Fruit fly (Drosophila melanogaster): ENCODE measurements around the gene Hk.

Hk gene

DNA sequence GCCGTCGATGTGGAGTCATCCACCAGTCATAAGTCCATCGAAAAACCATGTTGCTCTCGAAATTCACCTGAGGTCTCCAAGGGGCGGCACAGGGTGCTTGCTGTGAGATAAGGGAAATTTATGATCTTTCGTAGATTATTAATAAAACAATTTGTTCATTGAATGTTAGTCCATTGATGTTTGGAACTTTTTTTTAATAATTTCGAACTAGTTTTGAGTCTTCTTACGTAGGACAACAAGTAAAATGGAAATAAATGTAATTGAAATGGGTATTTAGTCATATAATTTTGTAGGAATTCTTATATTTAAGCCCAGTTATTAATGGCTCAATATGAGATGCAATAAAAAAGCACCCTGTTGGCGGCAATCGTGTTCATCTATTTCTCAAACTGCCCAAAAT is 30.8 kb downstream of the Hk start (continued):
- TF ChIP-seq Lhr (GFP tag; optimal IDR thresholded peaks at IDR 0.05) = peak; percentile 6
- peak; percentile 60 for TF ChIP-seq CG4707 (GFP tag; optimal IDR thresholded peaks at IDR 0.05)
- 0 out of 2 replicates have a peak, but pooled peaks have one; percentile 10 for TF ChIP-seq Adf1 (GFP tag; IDR thresholded peaks at IDR 0.05)
- peak; percentile 6 for TF ChIP-seq CG34376 (GFP tag; optimal IDR thresholded peaks at IDR 0.05)
- TF ChIP-seq CG12236 (GFP tag; optimal IDR thresholded peaks at IDR 0.05) = peak; percentile 35
- TF ChIP-seq Nf-YC (tag; optimal IDR thresholded peaks at IDR 0.05) = peak; percentile 67
- peak; percentile 73 for TF ChIP-seq fd96Cb (tag; optimal IDR thresholded peaks at IDR 0.05)
- TF ChIP-seq Dbx (GFP tag; IDR thresholded peaks at IDR 0.05) = 0 out of 3 replicates have a peak, but pooled peaks have one; percentile 10
- peak; percentile 40 for TF ChIP-seq Hmr (GFP tag; optimal IDR thresholded peaks at IDR 0.05)
- no peak for TF ChIP-seq ftz-f1 (GFP tag; optimal IDR thresholded peaks at IDR 0.05)
- TF ChIP-seq CG5245 (GFP tag; optimal IDR thresholded peaks at IDR 0.05) = peak; percentile 22
- TF ChIP-seq maf-S (GFP tag; optimal IDR thresholded peaks at IDR 0.05) = peak; percentile 42
- peak; percentile 81; the same call in 2 of the 3 replicates for TF ChIP-seq so (GFP tag; IDR thresholded peaks at IDR 0.05)
- no peak for TF ChIP-seq sc (optimal IDR thresholded peaks at IDR 0.05)
- TF ChIP-seq sc (GFP tag; optimal IDR thresholded peaks at IDR 0.05) = peak; percentile 29
- TF ChIP-seq CG11696 (GFP tag; IDR thresholded peaks at IDR 0.05) = no peak
- TF ChIP-seq CG4820 (GFP tag; optimal IDR thresholded peaks at IDR 0.05) = peak; percentile 30
- TF ChIP-seq lab (GFP tag; optimal IDR thresholded peaks at IDR 0.05) = peak; percentile 40
- no peak for TF ChIP-seq pb (GFP tag; optimal IDR thresholded peaks at IDR 0.05)
- peak; percentile 52; the same call in 2 of the 3 replicates for TF ChIP-seq CG2889 (GFP tag; IDR thresholded peaks at IDR 0.05)
- peak; percentile 68 for TF ChIP-seq CrebB (tag; optimal IDR thresholded peaks at IDR 0.05)
- 0 out of 2 replicates have a peak, but pooled peaks have one; percentile 23 for TF ChIP-seq gsb (GFP tag; IDR thresholded peaks at IDR 0.05)
- peak; percentile 84 for TF ChIP-seq CG10147 (GFP tag; optimal IDR thresholded peaks at IDR 0.05)
- no peak for TF ChIP-seq CG4730 (GFP tag; IDR thresholded peaks at IDR 0.05)
- TF ChIP-seq CG9817 (tag; optimal IDR thresholded peaks at IDR 0.05) = peak; percentile 71
- peak; percentile 50 for TF ChIP-seq trh (GFP tag; optimal IDR thresholded peaks at IDR 0.05)
- no peak for TF ChIP-seq cad (GFP tag; optimal IDR thresholded peaks at IDR 0.05)
- TF ChIP-seq CG5180 (GFP tag; optimal IDR thresholded peaks at IDR 0.05) = peak; percentile 60
- no peak for TF ChIP-seq CG33557 (GFP tag; optimal IDR thresholded peaks at IDR 0.05)
- no peak for TF ChIP-seq CG11456 (GFP tag; IDR thresholded peaks at IDR 0.05)
- peak; percentile 53 for TF ChIP-seq B-H1 (GFP tag; IDR thresholded peaks at IDR 0.05)
- peak; percentile 74 for TF ChIP-seq CG12219 (GFP tag; optimal IDR thresholded peaks at IDR 0.05)
- TF ChIP-seq oc (tag; optimal IDR thresholded peaks at IDR 0.05) = peak; percentile 70
- peak; percentile 83 for TF ChIP-seq CG8388 (GFP tag; optimal IDR thresholded peaks at IDR 0.05)
- no peak for TF ChIP-seq CG8290 (GFP tag; optimal IDR thresholded peaks at IDR 0.05)
- no peak for TF ChIP-seq CG8290 (tag; optimal IDR thresholded peaks at IDR 0.05)
- TF ChIP-seq CG2120 (GFP tag; optimal IDR thresholded peaks at IDR 0.05) = peak; percentile 77
- no peak for TF ChIP-seq da (GFP tag; optimal IDR thresholded peaks at IDR 0.05)
- peak; percentile 63 for TF ChIP-seq CG17385 (GFP tag; optimal IDR thresholded peaks at IDR 0.05)
- no peak for TF ChIP-seq eve (GFP tag; optimal IDR thresholded peaks at IDR 0.05)
- TF ChIP-seq CG17912 (GFP tag; optimal IDR thresholded peaks at IDR 0.05) = no peak
- TF ChIP-seq esg (GFP tag; conservative IDR thresholded peaks at IDR 0.05) = peak; percentile 58
- no peak for TF ChIP-seq Trl (optimal IDR thresholded peaks at IDR 0.05)
- TF ChIP-seq Trl (GFP tag; optimal IDR thresholded peaks at IDR 0.05) = no peak
- peak; percentile 24 for TF ChIP-seq schlank (tag; optimal IDR thresholded peaks at IDR 0.05)
- TF ChIP-seq CG7556 (GFP tag; optimal IDR thresholded peaks at IDR 0.05) = peak; percentile 85
- TF ChIP-seq HLH54F (GFP tag; optimal IDR thresholded peaks at IDR 0.05) = peak; percentile 36
- TF ChIP-seq CG10431 (GFP tag; optimal IDR thresholded peaks at IDR 0.05) = no peak
- TF ChIP-seq ttk (GFP tag; IDR thresholded peaks at IDR 0.05) = peak; percentile 55; the same call in 1 of the 2 replicates
- TF ChIP-seq CTCF (GFP tag; optimal IDR thresholded peaks at IDR 0.05) = peak; percentile 36
- peak; percentile 69 for TF ChIP-seq Blimp-1 (GFP tag; optimal IDR thresholded peaks at IDR 0.05)
- TF ChIP-seq az2 (GFP tag; optimal IDR thresholded peaks at IDR 0.05) = peak; percentile 75
- peak; percentile 8 for TF ChIP-seq en (GFP tag; optimal IDR thresholded peaks at IDR 0.05)

Measured in whole organism, embryonic.